Worm (Caenorhabditis elegans): ENCODE data around the gene his-48.

DNA sequence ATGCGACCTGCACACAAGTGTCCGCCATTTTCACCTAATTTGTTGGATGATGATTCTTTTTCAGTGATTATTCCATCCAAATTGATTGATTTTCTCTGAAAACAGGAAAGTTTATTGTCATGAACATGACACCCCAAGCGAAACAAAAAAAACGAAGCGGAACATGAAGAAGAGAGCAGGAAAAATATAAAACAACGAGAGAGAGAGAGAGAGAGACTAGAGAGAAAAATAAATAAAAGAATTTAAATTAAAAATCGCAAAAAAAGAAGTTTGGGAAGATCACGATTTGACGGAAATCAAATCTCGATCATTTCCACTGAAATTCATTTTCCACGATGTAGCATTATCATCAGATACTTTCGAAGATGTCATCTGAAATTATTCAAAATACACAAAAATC, 35.2 kb downstream of the his-48 start, which contains the start of gene klp-12:
- TF ChIP-seq skn-1 (tag; optimal IDR thresholded peaks at IDR 0.05) (no peak), R02D3.7 (tag; optimal IDR thresholded peaks at IDR 0.05) (no peak), lin-39 (tag; optimal IDR thresholded peaks at IDR 0.05) (no peak), ztf-4 (tag; optimal IDR thresholded peaks at IDR 0.05) (no peak)
